Worm (Caenorhabditis elegans) whole organism, young adult: Measurements from ENCODE around the gene rol-6.

Source experiments
- mcd-1 ChIP-seq: fragments of 200-800 bp; sonication (Bioruptor generic); IDR thresholded peaks from 2 replicates; pipeline ENCODE4 v1.3.6; 2022; ENCODE audit warnings: missing genetic modification reagents, missing genetic modification characterization, missing compliant biosample characterization
- mxl-1 ChIP-seq: sonication (generic microtip); optimal IDR thresholded peaks from 2 replicates; lab custom pipeline; 2016; ENCODE audit warnings: missing genetic modification characterization, missing compliant biosample characterization
- unc-130 ChIP-seq: sonication (generic microtip); optimal IDR thresholded peaks from 2 replicates; lab custom pipeline; 2016; ENCODE audit warnings: missing genetic modification reagents, missing genetic modification characterization, missing compliant biosample characterization
- unc-62 ChIP-seq: fragments of 150-350 bp; optimal IDR thresholded peaks from 2 replicates; lab custom pipeline; 2014; ENCODE audit warnings: missing biosample characterization, missing genetic modification reagents, missing genetic modification characterization

ce11 chrII:8746298-8746775 is 13.5 kb downstream of the rol-6 start:
- TF ChIP-seq mxl-1 (tag; lab: Kevin White, UChicago), result no peak
- no peak for TF ChIP-seq mcd-1 (GFP tag; lab: Robert Waterston, UW)
- TF ChIP-seq unc-62 (GFP tag; lab: Kevin White, UChicago), result no peak
- no peak for TF ChIP-seq unc-130 (GFP tag; lab: Kevin White, UChicago)
